Worm (Caenorhabditis elegans) whole organism, L2 larva: Measurements from ENCODE around the gene R11F4.2.

Experiments used
- Y55F3AM.14 ChIP-seq: fragments of 200-800 bp; sonication (Bioruptor generic); optimal IDR thresholded peaks from 2 replicates; lab custom pipeline; 2018; ENCODE audit warnings: mild to moderate bottlenecking, missing genetic modification characterization, missing compliant biosample characterization
- ZK546.5 ChIP-seq: sonication (generic microtip); optimal IDR thresholded peaks from 2 replicates; lab custom pipeline; 2017; ENCODE audit warnings: missing biosample characterization, missing genetic modification characterization
- aly-2 ChIP-seq: fragments of 150-350 bp; optimal IDR thresholded peaks from 2 replicates; lab custom pipeline; 2014; ENCODE audit warnings: missing biosample characterization, missing genetic modification characterization
- ama-1 ChIP-seq: fragments of 150-350 bp; optimal IDR thresholded peaks from 2 replicates; lab custom pipeline; 2018; ENCODE audit warnings: inconsistent platforms
- blmp-1 ChIP-seq: sonication (generic microtip); optimal IDR thresholded peaks from 2 replicates; lab custom pipeline; 2017; ENCODE audit warnings: missing genetic modification characterization, mild to moderate bottlenecking, missing compliant biosample characterization, antibody characterized with exemption, moderate library complexity; ENCODE audit not compliant: insufficient read depth
- dmd-4 ChIP-seq: sonication (generic microtip); optimal IDR thresholded peaks from 2 replicates; lab custom pipeline; 2017; ENCODE audit warnings: missing biosample characterization, missing genetic modification characterization
- elt-1 ChIP-seq: fragments of 150-350 bp; optimal IDR thresholded peaks from 2 replicates; lab custom pipeline; 2014; ENCODE audit warnings: missing biosample characterization, missing genetic modification characterization
- fos-1 ChIP-seq: fragments of 150-350 bp; optimal IDR thresholded peaks from 2 replicates; lab custom pipeline; 2014; ENCODE audit warnings: missing biosample characterization, missing genetic modification characterization
- nhr-11 ChIP-seq: fragments of 150-350 bp; optimal IDR thresholded peaks from 2 replicates; lab custom pipeline; 2014; ENCODE audit warnings: missing biosample characterization, missing genetic modification characterization
- nhr-25 ChIP-seq: fragments of 150-350 bp; sonication (generic microtip); optimal IDR thresholded peaks from 3 replicates; lab custom pipeline; 2014; ENCODE audit warnings: missing biosample characterization, missing genetic modification characterization
- nhr-77 ChIP-seq: fragments of 150-350 bp; optimal IDR thresholded peaks from 2 replicates; lab custom pipeline; 2014; ENCODE audit warnings: missing biosample characterization, missing genetic modification characterization
- unc-39 ChIP-seq: fragments of 150-350 bp; optimal IDR thresholded peaks from 2 replicates; lab custom pipeline; 2014; ENCODE audit warnings: missing biosample characterization, missing genetic modification characterization
- zag-1 ChIP-seq: fragments of 150-350 bp; optimal IDR thresholded peaks from 2 replicates; lab custom pipeline; 2014; ENCODE audit warnings: missing biosample characterization, missing genetic modification characterization

DNA sequence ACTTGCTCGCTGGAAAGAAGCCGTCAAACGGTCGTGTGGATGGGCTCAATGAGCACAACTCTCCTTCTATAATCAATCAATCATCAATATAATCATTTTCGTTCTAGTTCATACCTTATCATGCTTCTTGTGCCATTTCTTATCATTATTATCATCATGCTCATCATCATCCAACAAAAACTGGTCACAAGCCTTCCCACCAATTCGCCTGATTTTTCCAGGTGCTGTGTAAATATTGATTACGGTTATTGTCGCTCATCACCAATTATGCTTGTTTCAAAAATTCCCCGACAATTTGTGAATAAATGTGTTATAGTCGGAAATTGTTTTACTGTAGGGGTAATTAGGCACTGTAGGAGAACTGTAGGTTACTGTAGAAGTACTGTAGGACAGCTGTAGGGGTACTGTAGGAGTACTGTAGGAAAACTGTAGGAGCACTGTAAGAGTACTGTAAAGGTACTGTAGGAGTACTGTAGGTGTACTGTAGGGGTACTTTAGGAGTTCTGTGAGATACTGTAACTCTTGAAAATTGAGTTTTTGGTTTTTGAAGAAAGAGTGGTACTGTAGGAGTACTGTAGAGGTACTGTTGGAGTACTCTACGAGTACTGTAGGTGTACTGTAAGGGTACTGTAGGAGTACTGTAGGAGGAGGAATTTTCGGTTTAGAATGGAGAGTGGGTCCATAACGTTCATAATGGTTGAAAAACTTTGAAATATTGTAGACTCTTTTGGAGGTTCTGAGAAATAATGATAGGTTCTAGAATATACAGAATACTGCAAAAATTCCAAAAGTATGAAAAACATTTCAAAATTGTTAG lies 11.4 kb downstream of the R11F4.2 start:
- TF ChIP-seq nhr-77, result no peak
- TF ChIP-seq nhr-11 (tag; lab: Kevin White, UChicago), result no peak
- no peak for TF ChIP-seq zag-1 (tag; lab: Kevin White, UChicago)
- TF ChIP-seq ama-1, result peak; percentile 68
- TF ChIP-seq blmp-1, result no peak
- no peak for TF ChIP-seq ZK546.5 (tag; lab: Kevin White, UChicago)
- no peak for TF ChIP-seq elt-1 (tag; lab: Kevin White, UChicago)
- TF ChIP-seq dmd-4 (tag; lab: Kevin White, UChicago), result no peak
- no peak for TF ChIP-seq Y55F3AM.14 (GFP tag; lab: Kevin White, UChicago)
- TF ChIP-seq nhr-25 (tag; lab: Kevin White, UChicago), result no peak
- TF ChIP-seq fos-1, result no peak
- no peak for TF ChIP-seq unc-39 (tag; lab: Kevin White, UChicago)
- no peak for TF ChIP-seq aly-2 (tag; lab: Kevin White, UChicago)
